Fruit fly (Drosophila melanogaster) Kc167 (cell line): Measurements from ENCODE around the gene Cpr92A.

Experiments used
- h ChIP-seq: fragments of >200 bp; optimal IDR thresholded peaks from 3 replicates; lab custom pipeline; 2018; ENCODE audit warnings: missing external identifiers
- insv ChIP-seq: fragments of >200 bp; optimal IDR thresholded peaks from 3 replicates; lab custom pipeline; 2018; ENCODE audit warnings: missing external identifiers
- psq ChIP-seq: fragments of >200 bp; optimal IDR thresholded peaks from 2 replicates; lab custom pipeline; 2017; ENCODE audit warnings: missing external identifiers
- ttk ChIP-seq: sonication (Bioruptor generic); optimal IDR thresholded peaks from 2 replicates; lab custom pipeline; 2017; ENCODE audit warnings: missing external identifiers

DNA sequence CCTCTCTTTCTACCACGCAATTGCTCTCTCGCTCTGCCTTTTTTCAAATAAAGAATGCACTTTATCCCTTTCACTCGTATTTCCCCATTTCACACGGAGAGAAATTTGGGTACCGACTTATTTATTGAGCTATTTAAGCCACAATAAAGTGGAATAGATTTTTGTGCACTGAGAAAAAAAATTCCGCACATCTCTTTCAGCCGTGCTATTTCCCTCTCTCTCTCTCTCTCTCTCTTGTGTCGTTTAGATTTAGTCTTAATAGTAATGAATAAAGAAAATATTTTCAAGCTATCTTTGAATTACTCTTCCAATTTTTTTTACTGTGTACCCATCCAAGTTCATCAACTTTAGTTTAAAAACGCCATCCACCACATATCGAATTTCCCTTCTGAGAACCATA, 24.9 kb upstream of the Cpr92A start:
- no peak for TF ChIP-seq insv (lab: Kevin White, UChicago)
- no peak for TF ChIP-seq ttk (lab: Kevin White, UChicago)
- TF ChIP-seq psq (lab: Kevin White, UChicago), result no peak
- no peak for TF ChIP-seq h
